Worm (Caenorhabditis elegans): ENCODE data around the gene Y110A2AL.3.

Y110A2AL.3 gene

ce11 chrII:2878909-2879308 lies 12.0 kb downstream of the Y110A2AL.3 start:
- TF ChIP-seq ceh-82 (tag; optimal IDR thresholded peaks at IDR 0.05) (no peak), nhr-77 (tag; optimal IDR thresholded peaks at IDR 0.05) (no peak), unc-55 (GFP tag; optimal IDR thresholded peaks at IDR 0.05) (no peak), lsy-2 (tag; optimal IDR thresholded peaks at IDR 0.05) (no peak), mab-5 (tag; optimal IDR thresholded peaks at IDR 0.05) (no peak), F13H6.1 (tag; optimal IDR thresholded peaks at IDR 0.05) (no peak)

- TF ChIP-seq unc-39 (tag; optimal IDR thresholded peaks at IDR 0.05) = no peak
- TF ChIP-seq F13H6.1 (tag; optimal IDR thresholded peaks at IDR 0.05) = no peak
- TF ChIP-seq lin-11 (tag; optimal IDR thresholded peaks at IDR 0.05) = no peak
- TF ChIP-seq ZK546.5 (tag; optimal IDR thresholded peaks at IDR 0.05) = no peak
Observed at ce11 chrII:2881088-2881487, 14.2 kb downstream of the Y110A2AL.3 start.

ce11 chrII:2884810-2885209 lies 17.9 kb downstream of the Y110A2AL.3 start, which contains the start of gene pigw-1:
pigw-1 (minus strand) TSS chrII:2884910.
- no peak for TF ChIP-seq R02D3.7 (tag; optimal IDR thresholded peaks at IDR 0.05)
- no peak for TF ChIP-seq mab-5 (tag; optimal IDR thresholded peaks at IDR 0.05)
- no peak for TF ChIP-seq nhr-25 (tag; optimal IDR thresholded peaks at IDR 0.05)
- TF ChIP-seq nhr-10 (tag; optimal IDR thresholded peaks at IDR 0.05) = no peak
- TF ChIP-seq ceh-82 (tag; optimal IDR thresholded peaks at IDR 0.05) = no peak
- no peak for TF ChIP-seq skn-1 (tag; optimal IDR thresholded peaks at IDR 0.05)
- TF ChIP-seq fos-1 (tag; optimal IDR thresholded peaks at IDR 0.05) = no peak
- no peak for TF ChIP-seq alr-1 (tag; optimal IDR thresholded peaks at IDR 0.05)
- TF ChIP-seq unc-55 (GFP tag; optimal IDR thresholded peaks at IDR 0.05) = no peak
- no peak for TF ChIP-seq nhr-129 (tag; optimal IDR thresholded peaks at IDR 0.05)
- TF ChIP-seq aly-2 (tag; optimal IDR thresholded peaks at IDR 0.05) = no peak
- TF ChIP-seq mdl-1 (tag; optimal IDR thresholded peaks at IDR 0.05) = no peak
- no peak for TF ChIP-seq crh-2 (tag; optimal IDR thresholded peaks at IDR 0.05)
- no peak for TF ChIP-seq elt-3 (tag; optimal IDR thresholded peaks at IDR 0.05)
- TF ChIP-seq ztf-4 (tag; optimal IDR thresholded peaks at IDR 0.05) = no peak
- TF ChIP-seq mbf-1 (tag; optimal IDR thresholded peaks at IDR 0.05) = no peak
- TF ChIP-seq F13H6.1 (tag; optimal IDR thresholded peaks at IDR 0.05) = no peak
- no peak for TF ChIP-seq ama-1 (optimal IDR thresholded peaks at IDR 0.05)
- no peak for TF ChIP-seq nhr-11 (tag; optimal IDR thresholded peaks at IDR 0.05)

- no peak for TF ChIP-seq nhr-6 (tag; optimal IDR thresholded peaks at IDR 0.05)
- TF ChIP-seq dmd-4 (tag; optimal IDR thresholded peaks at IDR 0.05) = no peak
- no peak for TF ChIP-seq Y55F3AM.14 (GFP tag; optimal IDR thresholded peaks at IDR 0.05)
Observed at ce11 chrII:2885518-2886449, 18.9 kb downstream of the Y110A2AL.3 start.

- TF ChIP-seq ztf-11 (tag; optimal IDR thresholded peaks at IDR 0.05) (no peak), sma-9 (GFP tag; optimal IDR thresholded peaks at IDR 0.05) (peak; percentile 94), sma-9 (tag; optimal IDR thresholded peaks at IDR 0.05) (no peak), lin-13 (GFP tag; optimal IDR thresholded peaks at IDR 0.05) (peak; percentile 95), nhr-237 (tag; optimal IDR thresholded peaks at IDR 0.05) (no peak), ZK546.5 (tag; optimal IDR thresholded peaks at IDR 0.05) (no peak), peb-1 (tag; optimal IDR thresholded peaks at IDR 0.05) (no peak), nhr-6 (tag; optimal IDR thresholded peaks at IDR 0.05) (peak; percentile 14), zag-1 (tag; optimal IDR thresholded peaks at IDR 0.05) (peak; percentile 66), F13H6.1 (tag; optimal IDR thresholded peaks at IDR 0.05) (peak; percentile 90), nhr-77 (tag; optimal IDR thresholded peaks at IDR 0.05) (peak; percentile 73), lin-39 (tag; optimal IDR thresholded peaks at IDR 0.05) (no peak), elt-3 (tag; optimal IDR thresholded peaks at IDR 0.05) (no peak), R02D3.7 (tag; optimal IDR thresholded peaks at IDR 0.05) (peak; percentile 10), unc-39 (tag; optimal IDR thresholded peaks at IDR 0.05) (no peak), mdl-1 (tag; optimal IDR thresholded peaks at IDR 0.05) (peak in 1 of 2 experiments; percentile 10), mbf-1 (tag; optimal IDR thresholded peaks at IDR 0.05) (no peak), nhr-10 (tag; optimal IDR thresholded peaks at IDR 0.05) (peak; percentile 62), crh-2 (tag; optimal IDR thresholded peaks at IDR 0.05) (peak; percentile 87), unc-62 (GFP tag; optimal IDR thresholded peaks at IDR 0.05) (no peak), sem-4 (tag; optimal IDR thresholded peaks at IDR 0.05) (peak; percentile 83), fos-1 (tag; optimal IDR thresholded peaks at IDR 0.05) (peak; percentile 85), ceh-82 (tag; optimal IDR thresholded peaks at IDR 0.05) (peak; percentile 48), elt-1 (tag; optimal IDR thresholded peaks at IDR 0.05) (no peak), nhr-25 (tag; optimal IDR thresholded peaks at IDR 0.05) (peak; percentile 88), nhr-11 (tag; optimal IDR thresholded peaks at IDR 0.05) (no peak), egl-27 (tag; optimal IDR thresholded peaks at IDR 0.05) (peak; percentile 61), ztf-1 (GFP tag; conservative IDR thresholded peaks at IDR 0.05) (0 out of 2 replicates have a peak, but pooled peaks have one; percentile 56), Y55F3AM.14 (GFP tag; optimal IDR thresholded peaks at IDR 0.05) (peak; percentile 50), nhr-23 (tag; optimal IDR thresholded peaks at IDR 0.05) (no peak)
Observed at ce11 chrII:2888957-2889630, 22.2 kb downstream of the Y110A2AL.3 start, which contains the start of gene pinn-1. pinn-1 (minus strand) TSS chrII:2889007.

Data from whole organism, L2 larva.